Worm (Caenorhabditis elegans): ENCODE data around the gene C31E10.11.

C31E10.11 gene

DNA sequence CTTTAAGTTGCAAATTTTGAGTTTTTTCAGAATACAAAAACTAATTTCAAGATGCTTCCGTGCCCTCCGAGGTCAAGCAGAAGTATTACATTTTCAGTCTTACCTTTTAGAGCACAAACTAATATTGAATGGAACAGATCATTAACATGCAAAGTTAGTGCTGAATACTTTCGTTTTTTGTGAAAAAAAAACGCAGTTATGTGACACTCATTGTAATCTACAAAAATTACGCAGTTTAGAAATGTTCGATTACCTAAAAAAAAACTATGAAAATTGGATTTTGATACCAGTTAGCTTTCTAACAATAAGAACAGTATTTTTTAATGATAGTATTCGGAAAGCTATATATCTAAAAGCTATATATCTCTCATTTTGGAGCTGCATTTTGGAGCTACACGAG, 48.7 kb downstream of the C31E10.11 start:
- TF ChIP-seq Y56A3A.18 (GFP tag; IDR thresholded peaks at IDR 0.05) = no peak
- TF ChIP-seq ztf-25 (GFP tag; IDR thresholded peaks at IDR 0.05) = no peak
- no peak for TF ChIP-seq rec-8 (tag; optimal IDR thresholded peaks at IDR 0.05)
- TF ChIP-seq T07F8.4 (tag; optimal IDR thresholded peaks at IDR 0.05) = no peak

DNA sequence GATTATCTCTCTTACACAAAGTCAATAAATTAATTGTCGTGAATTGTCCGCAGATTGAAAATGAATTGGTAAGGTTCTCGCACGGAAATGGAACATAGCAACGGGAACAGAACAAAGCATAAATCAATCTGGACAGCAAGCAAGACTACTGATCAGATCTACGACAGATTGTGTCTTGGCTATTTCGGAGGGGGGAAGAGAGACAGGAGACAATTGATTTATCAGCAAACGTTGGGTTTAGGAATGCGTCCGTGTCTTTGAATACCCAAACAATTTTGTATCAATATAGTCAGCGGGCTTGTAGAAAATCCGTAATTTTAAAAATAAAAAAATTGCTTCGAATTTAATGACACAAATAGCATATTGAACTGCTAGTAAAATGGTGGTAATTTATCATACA, 49.3 kb downstream of the C31E10.11 start:
- TF ChIP-seq F57A8.1 (GFP tag; optimal IDR thresholded peaks at IDR 0.05) (no peak), tbx-9 (tag; optimal IDR thresholded peaks at IDR 0.05; ENCODE audit: borderline replicate concordance) (no peak), ama-1 (optimal IDR thresholded peaks at IDR 0.05) (peak; percentile 36), ama-1 (GFP tag; optimal IDR thresholded peaks at IDR 0.05) (no peak)

All from whole organism, young adult.